Fruit fly (Drosophila melanogaster): ENCODE measurements around the gene CG2061.
A peak's percentile ranks its signal among the peaks of the same experiment; 100 is the strongest.

CG2061 gene

DNA sequence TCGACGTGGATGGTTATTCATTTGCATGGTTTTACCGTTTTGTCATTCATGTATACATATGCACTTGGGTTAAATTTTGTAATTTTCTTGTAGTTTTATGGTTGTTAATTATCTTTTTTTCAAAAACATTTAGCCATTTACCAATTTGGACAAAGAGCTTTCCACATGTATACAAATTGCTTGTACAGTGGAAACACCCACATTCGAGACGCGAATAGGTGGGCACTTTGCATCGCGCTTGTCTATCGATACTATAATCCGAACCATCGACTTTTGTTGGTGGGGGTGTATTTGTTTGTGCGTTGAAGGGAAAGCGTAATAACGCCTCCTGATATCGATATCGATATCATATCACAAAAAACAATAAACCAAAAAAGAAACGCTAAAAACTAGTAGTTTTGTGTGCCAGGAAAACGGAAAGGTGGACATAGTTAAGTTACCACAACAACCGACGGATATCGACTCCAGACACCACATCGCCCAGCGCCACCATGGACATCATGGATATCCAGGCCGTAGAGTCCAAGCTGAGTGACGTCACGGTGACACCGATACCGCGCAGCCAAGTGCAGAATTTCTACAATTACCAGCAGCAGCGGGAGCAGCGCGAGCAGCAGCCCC lies 45.4 kb downstream of the CG2061 start, which contains the start of gene CDK2AP1 (continued):
- TF ChIP-seq caup (GFP tag; optimal IDR thresholded peaks at IDR 0.05; ENCODE audit: severe bottlenecking) (no peak), knrl (GFP tag; IDR thresholded peaks at IDR 0.05; ENCODE audit: partially characterized antibody) (peak; percentile 71), CG5953 (GFP tag; IDR thresholded peaks at IDR 0.05) (no peak), ewg (GFP tag; optimal IDR thresholded peaks at IDR 0.05) (peak; percentile 10), CG3281 (GFP tag; optimal IDR thresholded peaks at IDR 0.05) (no peak), ttk (GFP tag; IDR thresholded peaks at IDR 0.05) (no peak), crp (GFP tag; optimal IDR thresholded peaks at IDR 0.05) (no peak), Taf1 (GFP tag; IDR thresholded peaks at IDR 0.05) (no peak), Dek (tag; optimal IDR thresholded peaks at IDR 0.05) (peak; percentile 39), CG10979 (tag; optimal IDR thresholded peaks at IDR 0.05) (no peak), dati (GFP tag; IDR thresholded peaks at IDR 0.05) (no peak), Dip3 (GFP tag; optimal IDR thresholded peaks at IDR 0.05) (no peak), CG7271 (tag; optimal IDR thresholded peaks at IDR 0.05) (no peak), trh (GFP tag; optimal IDR thresholded peaks at IDR 0.05) (no peak), cwo (GFP tag; optimal IDR thresholded peaks at IDR 0.05) (no peak), CG17829 (tag; optimal IDR thresholded peaks at IDR 0.05) (peak; percentile 32), al (GFP tag; IDR thresholded peaks at IDR 0.05) (no peak), CG17612 (GFP tag; IDR thresholded peaks at IDR 0.05) (no peak), CG12155 (GFP tag; optimal IDR thresholded peaks at IDR 0.05) (no peak), Sin3A (optimal IDR thresholded peaks at IDR 0.05) (peak; percentile 19), ac (GFP tag; optimal IDR thresholded peaks at IDR 0.05) (no peak), dm (GFP tag; optimal IDR thresholded peaks at IDR 0.05) (peak; percentile 14), CG34422 (GFP tag; IDR thresholded peaks at IDR 0.05) (no peak), Nf-YB (GFP tag; optimal IDR thresholded peaks at IDR 0.05) (no peak), croc (GFP tag; conservative IDR thresholded peaks at IDR 0.05) (no peak), CkIIα-i1 (GFP tag; IDR thresholded peaks at IDR 0.05) (no peak), unc-4 (GFP tag; IDR thresholded peaks at IDR 0.05; ENCODE audit: partially characterized antibody) (peak; percentile 65), gsb-n (tag; optimal IDR thresholded peaks at IDR 0.05) (no peak), Atf6 (GFP tag; IDR thresholded peaks at IDR 0.05) (no peak), CG9437 (GFP tag; optimal IDR thresholded peaks at IDR 0.05) (no peak), gcm (GFP tag; optimal IDR thresholded peaks at IDR 0.05) (no peak), CG7786 (GFP tag; optimal IDR thresholded peaks at IDR 0.05) (peak; percentile 25), CG31388 (GFP tag; optimal IDR thresholded peaks at IDR 0.05) (no peak), Bteb2 (GFP tag; optimal IDR thresholded peaks at IDR 0.05) (no peak), CG6791 (GFP tag; IDR thresholded peaks at IDR 0.05; ENCODE audit: partially characterized antibody) (peak; percentile 87), bigmax (GFP tag; optimal IDR thresholded peaks at IDR 0.05) (no peak), CG4404 (GFP tag; IDR thresholded peaks at IDR 0.05) (no peak), CG8359 (GFP tag; optimal IDR thresholded peaks at IDR 0.05; ENCODE audit: borderline replicate concordance) (no peak), CG13296 (GFP tag; optimal IDR thresholded peaks at IDR 0.05) (no peak), slou (GFP tag; optimal IDR thresholded peaks at IDR 0.05) (no peak), CG11504 (tag; optimal IDR thresholded peaks at IDR 0.05) (no peak), z (GFP tag; IDR thresholded peaks at IDR 0.05) (no peak), CG33557 (GFP tag; optimal IDR thresholded peaks at IDR 0.05) (no peak), CG12236 (GFP tag; optimal IDR thresholded peaks at IDR 0.05) (no peak), stc (GFP tag; IDR thresholded peaks at IDR 0.05) (no peak), wek (GFP tag; optimal IDR thresholded peaks at IDR 0.05) (no peak), CG18476 (GFP tag; optimal IDR thresholded peaks at IDR 0.05) (no peak), NfI (GFP tag; optimal IDR thresholded peaks at IDR 0.05) (peak; percentile 12), Poxn (GFP tag; IDR thresholded peaks at IDR 0.05) (no peak), CG9876 (GFP tag; optimal IDR thresholded peaks at IDR 0.05) (no peak), CG8388 (GFP tag; optimal IDR thresholded peaks at IDR 0.05) (no peak)

Data from whole organism, embryonic.